Fruit fly (Drosophila melanogaster): Measurements from ENCODE around the gene Srrm234.

Gene Srrm234

DNA sequence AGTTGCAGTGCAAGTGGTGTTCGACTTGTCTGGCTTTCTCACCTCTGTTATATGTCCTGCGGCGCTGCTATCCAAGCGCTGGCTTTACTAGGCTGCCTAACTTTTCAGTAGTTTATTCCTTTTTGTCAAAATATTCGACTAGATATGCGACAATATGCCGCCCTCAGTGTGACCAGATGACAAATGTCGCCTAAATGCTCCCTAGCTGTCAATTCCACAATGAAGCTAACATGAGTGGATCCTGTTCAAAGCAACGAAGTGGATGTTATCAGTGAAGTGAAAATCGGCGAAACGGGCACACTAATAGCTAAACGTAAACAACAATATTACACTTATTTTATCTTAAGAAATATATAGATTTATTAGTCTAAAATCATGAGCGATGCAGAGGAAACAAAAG is at the start of gene Srrm234, which contains the start of gene CG7974:
Gene Srrm234 (minus strand): TSS at position 189 of the 400 bp plus-strand sequence.
Gene CG7974 (plus strand): TSS at position 263 of the 400 bp plus-strand sequence.
- TF ChIP-seq Sin3A (optimal IDR thresholded peaks at IDR 0.05) (no peak), h (optimal IDR thresholded peaks at IDR 0.05) (no peak), ttk (optimal IDR thresholded peaks at IDR 0.05) (no peak), insv (optimal IDR thresholded peaks at IDR 0.05) (no peak)

dm6 chr3L:1711218-1711617 is 46.4 kb upstream of the Srrm234 start:
- TF ChIP-seq h (optimal IDR thresholded peaks at IDR 0.05) (no peak), Sin3A (optimal IDR thresholded peaks at IDR 0.05) (no peak), ttk (optimal IDR thresholded peaks at IDR 0.05) (no peak), Myc (optimal IDR thresholded peaks at IDR 0.05) (no peak), psq (optimal IDR thresholded peaks at IDR 0.05) (no peak), insv (optimal IDR thresholded peaks at IDR 0.05) (no peak)

DNA sequence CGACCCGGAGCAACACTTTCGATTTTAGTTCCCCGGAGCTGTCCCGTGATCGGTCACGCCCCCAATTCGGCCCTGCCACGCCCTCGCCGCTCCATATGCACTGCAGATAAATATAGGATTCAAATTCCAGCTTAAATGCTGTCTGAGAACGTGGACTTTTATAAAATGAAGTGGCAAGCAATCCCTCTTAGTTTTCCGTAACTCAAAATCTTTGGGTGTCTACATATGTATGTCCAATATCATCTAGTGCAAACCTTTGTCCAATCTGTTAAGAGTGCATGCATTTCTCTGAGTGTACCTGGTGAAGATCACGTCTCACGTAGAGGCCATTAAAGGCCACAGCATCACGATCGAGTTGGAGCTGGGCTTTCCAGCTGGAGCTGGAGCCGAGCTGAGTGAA is 45.7 kb upstream of the Srrm234 start:
- no peak for TF ChIP-seq psq (optimal IDR thresholded peaks at IDR 0.05)
- TF ChIP-seq ttk (optimal IDR thresholded peaks at IDR 0.05): no peak
- TF ChIP-seq h (optimal IDR thresholded peaks at IDR 0.05): no peak
- no peak for TF ChIP-seq insv (optimal IDR thresholded peaks at IDR 0.05)
- TF ChIP-seq Sin3A (optimal IDR thresholded peaks at IDR 0.05): no peak
- TF ChIP-seq Myc (optimal IDR thresholded peaks at IDR 0.05): no peak

dm6 chr3L:1709161-1709560 is 44.3 kb upstream of the Srrm234 start:
- TF ChIP-seq insv (optimal IDR thresholded peaks at IDR 0.05) (no peak), ttk (optimal IDR thresholded peaks at IDR 0.05) (no peak), psq (optimal IDR thresholded peaks at IDR 0.05) (no peak), h (optimal IDR thresholded peaks at IDR 0.05) (no peak), Myc (optimal IDR thresholded peaks at IDR 0.05) (no peak), Sin3A (optimal IDR thresholded peaks at IDR 0.05) (no peak)

DNA sequence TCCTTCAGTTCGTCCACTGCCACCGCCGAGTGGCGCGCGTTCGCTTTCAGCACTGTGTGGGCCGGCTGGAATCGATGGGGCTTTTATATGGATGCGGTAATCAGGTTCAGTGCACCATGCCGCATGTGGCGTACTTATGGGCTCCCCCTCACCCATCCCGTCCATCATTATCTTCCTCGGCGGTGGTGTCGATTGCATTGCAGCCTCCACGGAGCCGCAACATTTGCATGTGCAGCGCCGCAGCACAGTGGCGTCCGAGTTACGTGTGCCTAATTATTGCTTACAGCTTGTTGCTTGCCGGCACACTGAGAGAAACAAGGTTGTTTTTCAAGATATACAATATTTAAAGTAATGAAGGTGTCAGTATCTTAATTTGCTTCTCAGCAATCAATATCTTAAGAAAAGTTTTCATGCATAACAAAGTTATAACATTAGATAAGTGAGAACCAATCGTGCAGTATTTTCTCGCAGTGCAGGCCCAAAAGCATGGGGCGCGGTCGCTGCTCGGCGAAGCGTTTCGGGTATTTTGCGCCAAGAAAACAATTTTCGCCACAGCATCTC is 37.6 kb upstream of the Srrm234 start, which contains the start of gene CG13931:
Gene CG13931 (minus strand): TSS at position 41 of the 561 bp plus-strand sequence.
- no peak for TF ChIP-seq Myc (optimal IDR thresholded peaks at IDR 0.05)
- TF ChIP-seq Sin3A (optimal IDR thresholded peaks at IDR 0.05): no peak
- TF ChIP-seq ttk (optimal IDR thresholded peaks at IDR 0.05): no peak
- no peak for TF ChIP-seq insv (optimal IDR thresholded peaks at IDR 0.05)
- no peak for TF ChIP-seq psq (optimal IDR thresholded peaks at IDR 0.05)
- TF ChIP-seq h (optimal IDR thresholded peaks at IDR 0.05): no peak

DNA sequence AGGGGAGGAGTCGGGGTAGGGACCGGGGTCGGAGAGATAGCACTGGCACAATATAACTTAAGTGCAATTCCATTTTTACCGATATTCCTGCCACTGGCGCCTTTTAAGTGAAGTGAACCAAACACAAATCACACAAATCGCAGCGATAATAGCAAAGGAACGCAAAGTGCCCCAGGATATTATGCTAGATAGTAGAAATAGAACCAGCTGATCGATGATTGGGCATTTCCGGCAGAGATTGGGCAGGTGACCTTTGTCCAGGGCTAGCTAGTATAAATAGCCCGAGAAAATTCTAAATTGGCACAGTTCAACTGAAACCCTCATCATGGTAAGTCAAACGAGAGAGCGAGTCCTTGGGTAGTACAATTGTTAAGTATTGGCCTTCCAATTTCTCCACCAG is 29.5 kb upstream of the Srrm234 start, which contains the start of gene CG12011:
Gene CG12011 (plus strand): TSS at position 301 of the 400 bp plus-strand sequence.
- TF ChIP-seq Myc (optimal IDR thresholded peaks at IDR 0.05) (no peak), Sin3A (optimal IDR thresholded peaks at IDR 0.05) (no peak), insv (optimal IDR thresholded peaks at IDR 0.05) (no peak), psq (optimal IDR thresholded peaks at IDR 0.05) (no peak), h (optimal IDR thresholded peaks at IDR 0.05) (no peak), ttk (optimal IDR thresholded peaks at IDR 0.05) (no peak)

DNA sequence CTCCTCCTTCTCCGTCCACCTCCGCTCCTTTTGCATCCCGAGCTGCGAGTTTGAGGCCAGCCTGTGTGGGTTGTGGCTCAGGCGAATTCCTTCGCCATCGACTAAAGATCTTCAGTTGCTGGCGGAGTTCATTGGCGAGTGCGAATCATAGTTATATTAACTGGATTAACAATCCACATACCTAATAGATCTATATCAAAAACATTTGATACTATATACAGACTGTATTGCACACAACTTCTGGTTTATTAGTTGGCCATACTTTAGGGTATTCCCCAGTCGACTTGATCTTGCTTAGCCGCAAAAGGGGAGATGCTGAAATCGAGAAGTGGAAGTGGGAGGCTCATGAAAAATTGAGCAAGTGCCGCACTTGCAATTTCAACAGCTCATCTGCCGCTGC is 28.0 kb upstream of the Srrm234 start:
- TF ChIP-seq psq (optimal IDR thresholded peaks at IDR 0.05): no peak
- no peak for TF ChIP-seq insv (optimal IDR thresholded peaks at IDR 0.05)
- no peak for TF ChIP-seq Sin3A (optimal IDR thresholded peaks at IDR 0.05)
- TF ChIP-seq ttk (optimal IDR thresholded peaks at IDR 0.05): no peak
- TF ChIP-seq h (optimal IDR thresholded peaks at IDR 0.05): no peak
- no peak for TF ChIP-seq Myc (optimal IDR thresholded peaks at IDR 0.05)

- TF ChIP-seq ttk (optimal IDR thresholded peaks at IDR 0.05): no peak
- no peak for TF ChIP-seq Sin3A (optimal IDR thresholded peaks at IDR 0.05)
- TF ChIP-seq psq (optimal IDR thresholded peaks at IDR 0.05): no peak
- no peak for TF ChIP-seq h (optimal IDR thresholded peaks at IDR 0.05)
- TF ChIP-seq insv (optimal IDR thresholded peaks at IDR 0.05): no peak
These were observed 27.4 kb upstream of the Srrm234 start for dm6 chr3L:1692122-1692786.

dm6 chr3L:1690727-1691413 is 26.0 kb upstream of the Srrm234 start:
- TF ChIP-seq Myc (optimal IDR thresholded peaks at IDR 0.05): no peak
- TF ChIP-seq psq (optimal IDR thresholded peaks at IDR 0.05): no peak
- TF ChIP-seq ttk (optimal IDR thresholded peaks at IDR 0.05): no peak
- TF ChIP-seq insv (optimal IDR thresholded peaks at IDR 0.05): no peak
- TF ChIP-seq Sin3A (optimal IDR thresholded peaks at IDR 0.05): no peak
- TF ChIP-seq h (optimal IDR thresholded peaks at IDR 0.05): no peak

- TF ChIP-seq ttk (optimal IDR thresholded peaks at IDR 0.05): no peak
- no peak for TF ChIP-seq insv (optimal IDR thresholded peaks at IDR 0.05)
- no peak for TF ChIP-seq Sin3A (optimal IDR thresholded peaks at IDR 0.05)
- no peak for TF ChIP-seq psq (optimal IDR thresholded peaks at IDR 0.05)
- no peak for TF ChIP-seq Myc (optimal IDR thresholded peaks at IDR 0.05)
- TF ChIP-seq h (optimal IDR thresholded peaks at IDR 0.05): no peak
These were observed 23.7 kb upstream of the Srrm234 start for dm6 chr3L:1688569-1688968.

- TF ChIP-seq Myc (optimal IDR thresholded peaks at IDR 0.05): no peak
- no peak for TF ChIP-seq Sin3A (optimal IDR thresholded peaks at IDR 0.05)
- no peak for TF ChIP-seq ttk (optimal IDR thresholded peaks at IDR 0.05)
- no peak for TF ChIP-seq insv (optimal IDR thresholded peaks at IDR 0.05)
- TF ChIP-seq psq (optimal IDR thresholded peaks at IDR 0.05): no peak
- TF ChIP-seq h (optimal IDR thresholded peaks at IDR 0.05): no peak
These were observed 23.3 kb upstream of the Srrm234 start for dm6 chr3L:1688161-1688560.

DNA sequence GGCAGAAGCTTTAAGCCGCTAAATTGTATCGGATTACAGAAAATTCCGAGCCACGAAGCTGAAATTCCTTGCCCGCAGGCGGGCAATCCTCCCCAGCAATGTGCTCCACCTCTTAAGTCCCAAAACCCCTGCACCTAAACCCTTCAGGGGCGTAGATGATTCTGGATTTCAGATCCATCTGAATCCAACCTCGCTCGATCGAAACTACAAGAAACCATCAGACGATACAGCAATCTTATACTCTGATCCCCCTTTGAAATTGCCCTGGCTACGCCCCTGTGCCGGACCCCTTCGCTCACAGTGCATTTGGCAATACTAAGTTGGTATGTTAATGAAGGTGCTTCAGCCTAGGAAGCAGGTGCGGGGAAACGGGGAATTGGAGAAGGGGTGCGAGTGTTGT is 18.2 kb upstream of the Srrm234 start:
- TF ChIP-seq psq (optimal IDR thresholded peaks at IDR 0.05) (no peak), insv (optimal IDR thresholded peaks at IDR 0.05) (no peak), Sin3A (optimal IDR thresholded peaks at IDR 0.05) (no peak), ttk (optimal IDR thresholded peaks at IDR 0.05) (no peak), Myc (optimal IDR thresholded peaks at IDR 0.05) (no peak), h (optimal IDR thresholded peaks at IDR 0.05) (no peak)

Measured in Kc167 (cell line).